Fruit fly (Drosophila melanogaster): Measurements from ENCODE around the gene CG5412.

Gene CG5412

DNA sequence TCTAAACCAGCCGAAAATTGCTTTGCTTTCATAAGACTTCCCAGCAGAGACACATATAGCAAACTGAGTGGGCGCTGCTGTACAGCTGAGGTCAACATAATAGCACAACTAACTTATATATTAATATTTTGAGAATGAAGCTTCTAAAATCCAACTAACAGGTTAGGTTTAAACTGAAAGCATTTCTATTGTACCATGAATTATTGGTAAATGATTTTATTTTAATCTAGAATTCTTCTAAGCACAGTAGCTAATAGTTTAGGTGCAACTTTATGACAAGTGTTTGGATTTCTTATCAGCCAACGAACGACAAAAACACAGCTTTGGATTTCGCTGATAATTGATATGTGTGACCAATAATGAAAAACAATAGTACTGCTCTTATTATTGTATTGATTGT lies 21.8 kb upstream of the CG5412 start (continued):
- TF ChIP-seq caup (GFP tag; optimal IDR thresholded peaks at IDR 0.05; ENCODE audit: severe bottlenecking) (peak; percentile 37), Rfx (GFP tag; IDR thresholded peaks at IDR 0.05) (peak; percentile 81), CG11456 (GFP tag; IDR thresholded peaks at IDR 0.05) (no peak), CG8478 (optimal IDR thresholded peaks at IDR 0.05) (no peak), CG8944 (GFP tag; optimal IDR thresholded peaks at IDR 0.05) (no peak), Lhr (GFP tag; optimal IDR thresholded peaks at IDR 0.05) (no peak), Antp (GFP tag; optimal IDR thresholded peaks at IDR 0.05) (no peak), her (GFP tag; optimal IDR thresholded peaks at IDR 0.05) (no peak), ab (GFP tag; optimal IDR thresholded peaks at IDR 0.05) (no peak), NFAT (GFP tag; IDR thresholded peaks at IDR 0.05) (peak; percentile 46; the same call in 1 of the 2 replicates), fu2 (GFP tag; optimal IDR thresholded peaks at IDR 0.05) (no peak), CG1529 (GFP tag; optimal IDR thresholded peaks at IDR 0.05) (no peak), emc (GFP tag; optimal IDR thresholded peaks at IDR 0.05) (peak; percentile 35), vfl (GFP tag; optimal IDR thresholded peaks at IDR 0.05) (no peak), seq (GFP tag; IDR thresholded peaks at IDR 0.05) (no peak), CG8924 (tag; optimal IDR thresholded peaks at IDR 0.05) (peak; percentile 74), scrt (GFP tag; optimal IDR thresholded peaks at IDR 0.05) (peak; percentile 70), Hsf (GFP tag; optimal IDR thresholded peaks at IDR 0.05) (no peak), CG12744 (GFP tag; optimal IDR thresholded peaks at IDR 0.05) (no peak), CG7745 (tag; optimal IDR thresholded peaks at IDR 0.05) (no peak), bbx (GFP tag; IDR thresholded peaks at IDR 0.05; ENCODE audit: partially characterized antibody) (0 out of 2 replicates have a peak, but pooled peaks have one; percentile 11), CG9876 (GFP tag; optimal IDR thresholded peaks at IDR 0.05) (no peak), CG13624 (GFP tag; optimal IDR thresholded peaks at IDR 0.05) (peak; percentile 43), Hand (GFP tag; optimal IDR thresholded peaks at IDR 0.05) (no peak), crol (GFP tag; IDR thresholded peaks at IDR 0.05) (no peak), ham (GFP tag; IDR thresholded peaks at IDR 0.05) (no peak), CG13424 (tag; optimal IDR thresholded peaks at IDR 0.05) (no peak), CG18011 (GFP tag; optimal IDR thresholded peaks at IDR 0.05) (no peak), CG17359 (tag; optimal IDR thresholded peaks at IDR 0.05) (peak; percentile 45), CG2889 (GFP tag; IDR thresholded peaks at IDR 0.05) (no peak), jumu (GFP tag; optimal IDR thresholded peaks at IDR 0.05) (no peak), rib (GFP tag; IDR thresholded peaks at IDR 0.05) (no peak; the same call in 1 of the 2 replicates), Myb (GFP tag; optimal IDR thresholded peaks at IDR 0.05) (peak; percentile 7), CG6765 (GFP tag; optimal IDR thresholded peaks at IDR 0.05) (peak; percentile 72), ap (GFP tag; IDR thresholded peaks at IDR 0.05) (0 out of 2 replicates have a peak, but pooled peaks have one; percentile 14), Atf-2 (GFP tag; optimal IDR thresholded peaks at IDR 0.05) (no peak), Xbp1 (GFP tag; optimal IDR thresholded peaks at IDR 0.05) (no peak), CG6854 (GFP tag; optimal IDR thresholded peaks at IDR 0.05) (peak; percentile 34), Awh (GFP tag; IDR thresholded peaks at IDR 0.05) (no peak; the same call in 1 of the 2 replicates), CG2129 (GFP tag; IDR thresholded peaks at IDR 0.05; ENCODE audit: partially characterized antibody) (no peak), CG1603 (tag; optimal IDR thresholded peaks at IDR 0.05) (no peak), CG14965 (GFP tag; optimal IDR thresholded peaks at IDR 0.05; ENCODE audit: borderline replicate concordance) (no peak), Rx (GFP tag; IDR thresholded peaks at IDR 0.05) (no peak), HLH4C (GFP tag; IDR thresholded peaks at IDR 0.05; ENCODE audit: partially characterized antibody) (no peak), CG33213 (GFP tag; optimal IDR thresholded peaks at IDR 0.05) (no peak), gro (GFP tag; optimal IDR thresholded peaks at IDR 0.05) (peak; percentile 81), CG4424 (GFP tag; optimal IDR thresholded peaks at IDR 0.05) (peak; percentile 47), CG9797 (GFP tag; optimal IDR thresholded peaks at IDR 0.05) (no peak), twi (tag; optimal IDR thresholded peaks at IDR 0.05) (no peak), CG42726 (GFP tag; IDR thresholded peaks at IDR 0.05; ENCODE audit: partially characterized antibody) (no peak), Xrp1 (GFP tag; IDR thresholded peaks at IDR 0.05) (peak; percentile 60), kah (GFP tag; optimal IDR thresholded peaks at IDR 0.05) (peak; percentile 9)

All from whole organism, embryonic.